Worm (Caenorhabditis elegans) whole organism, L3 larva: Measurements from ENCODE around the gene col-97.

Source experiments
- ama-1 ChIP-seq: fragments of 150-350 bp; optimal IDR thresholded peaks from 2 replicates; lab custom pipeline; 2018
- elt-2 ChIP-seq: sonication (generic microtip); optimal IDR thresholded peaks from 2 replicates; lab custom pipeline; 2016; ENCODE audit warnings: missing genetic modification reagents, mild to moderate bottlenecking, missing genetic modification characterization, missing compliant biosample characterization
- elt-3 ChIP-seq, 3 experiments: fragments of 150-350 bp in 1 of 3; sonication (generic microtip) in 2 of 3; optimal IDR thresholded peaks; 2 replicates in 2 of 3; 4 replicates in 1 of 3; lab custom pipeline; 2014 to 2017; ENCODE audit warnings: missing biosample characterization in 3 of 3, missing genetic modification characterization in 3 of 3
- fkh-2 ChIP-seq: fragments of 150-350 bp; optimal IDR thresholded peaks from 2 replicates; lab custom pipeline; 2014; ENCODE audit warnings: missing biosample characterization, missing genetic modification reagents, missing genetic modification characterization
- nhr-11 ChIP-seq: fragments of 150-350 bp; optimal IDR thresholded peaks from 2 replicates; lab custom pipeline; 2014; ENCODE audit warnings: missing biosample characterization, missing genetic modification characterization
- skn-1 ChIP-seq: fragments of 150-350 bp; optimal IDR thresholded peaks from 2 replicates; lab custom pipeline; 2014; ENCODE audit warnings: missing biosample characterization, missing genetic modification characterization
- unc-62 ChIP-seq: fragments of 150-350 bp; sonication (generic microtip); optimal IDR thresholded peaks from 4 replicates; lab custom pipeline; 2014; ENCODE audit warnings: missing biosample characterization, missing genetic modification reagents, missing genetic modification characterization
- ztf-11 ChIP-seq: fragments of 150-350 bp; optimal IDR thresholded peaks from 2 replicates; lab custom pipeline; 2014; ENCODE audit warnings: missing biosample characterization, missing genetic modification characterization

DNA sequence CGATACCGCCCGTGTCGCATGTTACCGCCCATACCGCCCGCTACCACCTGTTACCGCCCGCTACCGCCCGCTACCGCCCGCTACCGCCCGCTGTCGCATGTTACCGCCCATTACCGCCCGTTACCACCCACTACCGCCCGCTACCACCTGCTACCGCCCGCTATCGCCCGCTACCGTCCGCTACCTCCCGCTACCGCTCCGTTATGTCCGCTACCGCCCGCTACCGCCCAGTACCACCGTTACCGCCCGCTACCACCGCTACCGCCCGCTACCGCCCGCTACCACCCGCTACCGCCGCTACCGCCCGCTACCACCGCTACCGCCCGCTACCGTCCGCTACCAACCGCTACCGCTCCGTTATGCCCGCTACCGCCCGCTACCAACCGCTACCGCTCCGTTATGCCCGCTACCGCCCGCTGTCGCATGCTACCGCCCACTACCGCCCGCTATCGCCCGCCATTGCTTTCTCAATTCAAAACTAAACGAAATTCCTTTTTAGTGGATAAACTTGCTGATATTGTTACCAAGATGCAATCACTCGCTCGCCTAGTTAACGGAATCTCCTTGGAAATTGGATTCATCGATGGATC, 39.0 kb upstream of the col-97 start:
- TF ChIP-seq nhr-11 (tag; lab: Kevin White, UChicago), result no peak
- no peak for TF ChIP-seq ztf-11 (tag; lab: Kevin White, UChicago)
- no peak for TF ChIP-seq unc-62 (GFP tag; lab: Kevin White, UChicago)
- TF ChIP-seq skn-1 (tag; lab: Kevin White, UChicago), result no peak
- no peak for TF ChIP-seq fkh-2 (tag; lab: Kevin White, UChicago)
- no peak for TF ChIP-seq elt-2 (tag; lab: Kevin White, UChicago)
- no peak for TF ChIP-seq elt-3 (tag; optimal IDR thresholded peaks at IDR 0.05; lab: Kevin White, UChicago)
- TF ChIP-seq ama-1 (lab: Kevin White, UChicago), result no peak
